Worm (Caenorhabditis elegans): ENCODE measurements around the gene comt-2.
"Not testable (repeated sequence)": the region's sequence is repeated elsewhere in the genome, so short reads cannot be mapped to it uniquely, and the experiment has no call there.

comt-2 gene

DNA sequence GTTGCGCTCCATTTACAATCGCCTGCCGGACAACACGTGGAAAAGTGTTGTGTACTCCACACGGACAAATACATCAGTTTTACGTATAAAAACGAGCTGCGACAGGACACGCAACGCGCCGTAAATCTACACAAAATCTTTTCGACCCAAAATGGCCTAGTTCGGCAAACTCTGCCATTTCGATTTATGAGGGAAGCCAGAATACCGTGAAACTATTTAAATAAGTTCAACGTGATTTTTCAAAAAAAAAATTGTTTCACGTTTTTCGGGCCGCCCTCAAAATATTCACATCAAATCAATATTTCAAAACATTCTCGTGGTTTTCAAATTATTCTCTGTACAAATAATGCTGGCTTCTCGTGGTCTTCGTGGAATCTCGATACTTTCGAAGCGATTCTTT lies 32.6 kb upstream of the comt-2 start, which contains the start of gene F36D3.8:
TSS of gene F36D3.8 (plus strand) at position 301 of the 400 bp plus-strand sequence.
- TF ChIP-seq fos-1 (tag; optimal IDR thresholded peaks at IDR 0.05) (no peak), efl-1 (optimal IDR thresholded peaks at IDR 0.05) (no peak), efl-1 (GFP tag; optimal IDR thresholded peaks at IDR 0.05 in 1 of 2) (peak in 1 of 2 experiments; percentile 85)

DNA sequence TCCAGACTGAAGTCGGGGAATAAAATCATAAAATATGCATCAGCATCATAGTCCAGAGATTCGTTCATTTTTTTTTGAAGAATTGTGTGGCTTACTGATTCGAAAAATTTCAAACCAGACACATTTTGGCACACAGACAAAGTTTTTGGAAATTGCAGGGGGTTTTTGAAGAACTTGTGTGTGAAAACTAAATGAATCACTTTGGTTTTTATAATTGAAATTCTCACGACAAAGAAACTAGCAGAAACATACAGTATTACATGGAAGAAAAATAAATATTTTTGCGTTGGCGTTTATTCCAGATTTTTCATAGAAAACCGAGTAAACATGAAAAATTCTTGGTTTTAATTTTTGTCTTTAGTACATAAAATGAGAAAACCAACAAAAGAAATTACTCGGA lies 28.0 kb upstream of the comt-2 start, which contains the start of gene srw-34:
TSS of gene srw-34 (minus strand) at position 101 of the 400 bp plus-strand sequence.
- TF ChIP-seq ztf-4 (tag; optimal IDR thresholded peaks at IDR 0.05) (no peak), lin-35 (GFP tag; optimal IDR thresholded peaks at IDR 0.05) (no peak), unc-130 (tag; optimal IDR thresholded peaks at IDR 0.05) (no peak), C04F5.9 (tag; optimal IDR thresholded peaks at IDR 0.05) (no peak), nhr-85 (tag) (no peak), Y116A8C.19 (tag; optimal IDR thresholded peaks at IDR 0.05; ENCODE audit: borderline replicate concordance) (no peak), zip-4 (GFP tag; optimal IDR thresholded peaks at IDR 0.05) (no peak), xbp-1 (tag; optimal IDR thresholded peaks at IDR 0.05) (no peak), nhr-90 (tag; optimal IDR thresholded peaks at IDR 0.05; ENCODE audit: poor library complexity) (no peak), sup-37 (GFP tag; optimal IDR thresholded peaks at IDR 0.05) (no peak), nhr-11 (tag; optimal IDR thresholded peaks at IDR 0.05) (no peak), ets-5 (GFP tag; IDR thresholded peaks at IDR 0.05) (no peak), tbx-2 (tag; optimal IDR thresholded peaks at IDR 0.05) (no peak), ces-1 (GFP tag; optimal IDR thresholded peaks at IDR 0.05) (no peak)

DNA sequence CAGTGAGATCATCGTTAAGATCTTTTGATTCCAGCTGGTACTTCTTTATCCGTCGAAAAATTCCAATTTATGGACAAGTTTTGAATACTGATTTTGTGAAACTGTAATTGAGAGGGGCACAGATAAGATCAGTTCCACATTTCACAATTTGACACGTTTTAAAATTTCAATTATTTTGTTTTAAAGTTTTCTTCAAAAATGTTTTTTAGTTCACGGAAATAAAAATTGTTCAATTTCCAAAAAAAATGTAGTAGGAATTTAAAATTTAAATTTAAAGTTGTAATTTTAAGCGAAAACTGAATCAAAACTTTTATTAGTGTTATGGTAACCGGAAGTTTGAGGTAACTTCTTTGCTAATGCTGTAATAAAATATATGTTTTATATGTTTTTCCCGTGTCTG lies 23.3 kb upstream of the comt-2 start, which contains the start of gene F36D3.4:
TSS of gene F36D3.4 (minus strand) at position 101 of the 400 bp plus-strand sequence.
- no peak for TF ChIP-seq fkh-10 (GFP tag; optimal IDR thresholded peaks at IDR 0.05)
- no peak for TF ChIP-seq nhr-12 (tag; optimal IDR thresholded peaks at IDR 0.05)
- TF ChIP-seq egl-13 (tag; optimal IDR thresholded peaks at IDR 0.05) = no peak
- TF ChIP-seq lin-15B (tag; optimal IDR thresholded peaks at IDR 0.05) = no peak
- TF ChIP-seq efl-3 (GFP tag; optimal IDR thresholded peaks at IDR 0.05) = no peak
- no peak for TF ChIP-seq ceh-63 (GFP tag; optimal IDR thresholded peaks at IDR 0.05)
- TF ChIP-seq C16A3.4 (tag; optimal IDR thresholded peaks at IDR 0.05) = no peak
- no peak for TF ChIP-seq unc-86 (tag; optimal IDR thresholded peaks at IDR 0.05)
- no peak for TF ChIP-seq nhr-47 (tag; optimal IDR thresholded peaks at IDR 0.05)
- no peak for TF ChIP-seq ceh-88 (GFP tag; IDR thresholded peaks at IDR 0.05)
- TF ChIP-seq ceh-90 (tag; optimal IDR thresholded peaks at IDR 0.05) = no peak
- TF ChIP-seq fkh-8 (tag; optimal IDR thresholded peaks at IDR 0.05) = no peak
- TF ChIP-seq mdl-1 (tag; optimal IDR thresholded peaks at IDR 0.05) = no peak
- TF ChIP-seq sptf-1 (tag; optimal IDR thresholded peaks at IDR 0.05) = no peak
- TF ChIP-seq nhr-19 (GFP tag; conservative IDR thresholded peaks at IDR 0.05) = no peak

DNA sequence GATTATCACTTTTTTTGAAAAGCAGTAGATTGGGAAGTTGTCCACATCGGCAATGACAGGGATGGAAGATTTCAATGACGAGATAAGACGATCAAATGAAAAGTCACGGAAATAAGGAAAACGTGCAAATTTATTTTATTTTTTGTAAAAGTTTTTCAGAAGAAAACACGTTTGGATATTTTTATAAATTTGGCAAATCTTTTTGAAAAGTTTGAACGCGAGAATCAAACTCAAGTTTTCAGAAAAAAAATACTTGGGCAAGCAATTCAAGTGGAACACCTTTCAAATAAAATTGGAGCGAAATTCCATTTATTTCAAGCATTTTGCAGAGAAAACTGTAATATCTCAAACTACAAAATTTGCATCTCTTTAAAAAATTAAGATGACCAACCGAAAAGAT lies 20.9 kb upstream of the comt-2 start, which contains the start of gene F36D3.5:
TSS of gene F36D3.5 (minus strand) at position 101 of the 400 bp plus-strand sequence.
- TF ChIP-seq ets-5 (GFP tag; IDR thresholded peaks at IDR 0.05); nhr-12 (tag; optimal IDR thresholded peaks at IDR 0.05); nhr-76 (tag; optimal IDR thresholded peaks at IDR 0.05): not testable (repeated sequence)

DNA sequence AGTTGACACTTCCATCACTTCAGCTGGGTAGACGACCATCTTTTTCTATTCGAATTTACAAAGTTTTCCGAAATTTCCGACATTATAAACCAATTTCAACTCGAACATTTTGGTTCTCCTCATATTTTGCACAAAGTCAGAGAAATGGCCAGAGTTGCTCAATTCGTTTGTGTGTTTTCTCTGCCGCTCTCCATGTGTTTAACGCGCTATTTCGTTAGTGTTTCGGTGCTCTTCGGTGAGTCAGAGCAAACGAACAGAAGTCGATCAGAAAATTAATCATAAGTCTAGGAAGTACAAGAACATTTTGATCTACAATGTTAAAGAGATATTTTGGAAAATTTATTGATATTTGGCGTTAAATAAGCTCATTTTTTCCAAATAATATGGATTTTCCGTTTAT lies 14.4 kb upstream of the comt-2 start, which contains the start of gene srr-3:
TSS of gene srr-3 (minus strand) at position 101 of the 400 bp plus-strand sequence.
- no peak for TF ChIP-seq pax-3 (tag; optimal IDR thresholded peaks at IDR 0.05)
- no peak for TF ChIP-seq unc-98 (GFP tag; IDR thresholded peaks at IDR 0.05)
- no peak for TF ChIP-seq ces-1 (GFP tag; optimal IDR thresholded peaks at IDR 0.05)
